Fruit fly (Drosophila melanogaster) Kc167 (cell line): ENCODE data around the gene Atat.

Experiments used
- Myc ChIP-seq: fragments of >200 bp; optimal IDR thresholded peaks from 2 replicates; lab custom pipeline; 2017; ENCODE audit warnings: missing external identifiers
- Sin3A ChIP-seq: fragments of >200 bp; optimal IDR thresholded peaks from 2 replicates; lab custom pipeline; 2018; ENCODE audit warnings: missing external identifiers
- h ChIP-seq: fragments of >200 bp; optimal IDR thresholded peaks from 3 replicates; lab custom pipeline; 2018; ENCODE audit warnings: missing external identifiers
- insv ChIP-seq: fragments of >200 bp; optimal IDR thresholded peaks from 3 replicates; lab custom pipeline; 2018; ENCODE audit warnings: missing external identifiers
- psq ChIP-seq: fragments of >200 bp; optimal IDR thresholded peaks from 2 replicates; lab custom pipeline; 2017; ENCODE audit warnings: missing external identifiers
- ttk ChIP-seq: sonication (Bioruptor generic); optimal IDR thresholded peaks from 2 replicates; lab custom pipeline; 2017; ENCODE audit warnings: missing external identifiers

Atat gene

DNA sequence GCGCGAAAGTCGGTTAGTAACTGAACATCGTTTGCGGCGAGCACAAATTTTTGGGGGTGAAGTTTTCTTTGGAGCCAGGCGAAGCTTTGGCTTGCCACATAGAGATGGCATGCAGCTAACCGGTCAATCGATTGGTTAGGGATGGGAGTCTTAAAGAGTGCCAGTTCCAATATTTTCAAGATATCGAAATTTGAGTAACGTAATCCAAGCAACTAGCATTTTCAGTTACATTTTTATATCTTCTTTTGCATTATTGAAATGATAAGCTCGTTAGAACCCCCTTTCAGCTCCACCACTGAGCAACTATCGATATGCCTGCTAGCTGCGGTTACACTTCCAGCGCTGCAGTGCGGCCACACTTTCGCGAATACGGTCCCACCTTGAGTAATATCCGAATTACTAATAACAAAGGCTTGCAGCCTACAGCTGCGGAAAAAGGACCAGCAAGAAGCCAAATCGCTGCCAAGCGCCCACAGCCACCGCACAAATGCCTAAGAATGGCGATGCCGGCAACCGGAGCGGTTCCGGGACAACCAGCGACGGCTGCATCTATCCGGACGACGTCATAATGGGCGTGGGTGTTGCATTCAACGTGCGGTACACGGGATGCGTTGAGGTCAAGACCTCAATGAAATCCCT is at the start of gene Atat, which contains the start of gene Shc:
TSS of gene Atat (minus strand) at position 103 of the 639 bp plus-strand sequence.
TSS of gene Shc (plus strand) at position 355 of the 639 bp plus-strand sequence.
- no peak for TF ChIP-seq insv (lab: Kevin White, UChicago)

dm6 chr3L:9471151-9471903 is 44.8 kb upstream of the Atat start:
- TF ChIP-seq insv (lab: Kevin White, UChicago) (no peak), psq (lab: Kevin White, UChicago) (no peak), Sin3A (no peak), ttk (lab: Kevin White, UChicago) (no peak), h (lab: Kevin White, UChicago) (no peak), Myc (lab: Kevin White, UChicago) (no peak)

dm6 chr3L:9469079-9469478 is 42.5 kb upstream of the Atat start:
- TF ChIP-seq Sin3A (no peak), ttk (lab: Kevin White, UChicago) (no peak), insv (lab: Kevin White, UChicago) (no peak), psq (lab: Kevin White, UChicago) (no peak), h (lab: Kevin White, UChicago) (no peak), Myc (lab: Kevin White, UChicago) (no peak)

DNA sequence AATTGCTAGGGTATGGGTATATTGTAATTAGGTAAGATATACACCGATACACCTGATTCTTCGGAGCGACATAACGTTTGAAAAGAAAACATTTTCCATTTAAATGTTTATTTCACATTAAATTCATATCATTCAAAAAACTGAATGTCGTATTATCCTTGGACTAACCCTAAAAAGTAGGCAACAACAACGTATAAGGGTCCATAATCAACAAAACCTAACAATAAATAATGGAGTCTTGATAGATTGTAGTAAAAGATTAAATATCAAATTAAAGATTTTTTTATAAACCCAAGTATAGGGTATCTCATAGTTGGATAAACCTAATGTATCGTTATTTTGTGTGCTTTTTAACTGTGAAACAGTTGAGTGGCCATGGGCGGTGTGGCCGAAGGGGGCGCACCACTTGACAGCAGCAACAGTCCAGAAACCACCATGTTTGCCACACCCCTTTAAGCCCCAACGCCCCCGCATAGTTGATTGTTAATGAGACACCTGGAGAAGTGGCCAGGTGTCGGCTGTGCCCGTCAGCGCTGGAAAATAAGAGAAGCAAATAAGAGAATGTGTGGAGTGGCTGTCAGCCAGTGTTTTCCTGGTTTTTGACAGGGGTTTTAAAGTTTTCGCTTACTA is 41.8 kb upstream of the Atat start:
- TF ChIP-seq psq (lab: Kevin White, UChicago) (no peak), ttk (lab: Kevin White, UChicago) (no peak), Myc (lab: Kevin White, UChicago) (no peak), h (lab: Kevin White, UChicago) (no peak), insv (lab: Kevin White, UChicago) (no peak), Sin3A (no peak)

- TF ChIP-seq insv (lab: Kevin White, UChicago): no peak
- TF ChIP-seq Sin3A: no peak
- TF ChIP-seq h (lab: Kevin White, UChicago): no peak
- no peak for TF ChIP-seq Myc (lab: Kevin White, UChicago)
- TF ChIP-seq ttk (lab: Kevin White, UChicago): no peak
- no peak for TF ChIP-seq psq (lab: Kevin White, UChicago)
Measured at dm6 chr3L:9467763-9468206, 41.2 kb upstream of the Atat start.

DNA sequence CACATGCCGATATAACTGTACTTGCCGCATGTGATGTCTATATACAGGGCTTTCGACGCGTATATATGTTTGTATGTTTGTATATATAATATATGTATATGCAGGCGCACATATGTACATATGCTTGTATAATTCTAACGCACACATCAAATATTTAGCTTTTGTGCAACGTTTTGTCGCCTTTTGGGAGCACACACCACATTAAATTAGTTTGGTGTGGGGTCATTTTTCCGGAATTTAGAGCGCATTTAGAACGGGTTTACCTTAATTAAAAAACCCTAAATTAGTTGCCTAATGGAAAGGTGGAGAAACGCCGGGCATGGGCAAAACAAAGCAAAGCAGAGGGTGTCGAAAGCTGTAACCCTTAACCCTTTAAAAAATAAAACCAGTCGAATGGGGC is 40.7 kb upstream of the Atat start:
- no peak for TF ChIP-seq Sin3A
- TF ChIP-seq ttk (lab: Kevin White, UChicago): no peak
- no peak for TF ChIP-seq h (lab: Kevin White, UChicago)
- TF ChIP-seq psq (lab: Kevin White, UChicago): no peak
- no peak for TF ChIP-seq insv (lab: Kevin White, UChicago)
- no peak for TF ChIP-seq Myc (lab: Kevin White, UChicago)

- TF ChIP-seq Myc (lab: Kevin White, UChicago) (no peak), psq (lab: Kevin White, UChicago) (no peak), Sin3A (no peak), h (lab: Kevin White, UChicago) (no peak), insv (lab: Kevin White, UChicago) (no peak), ttk (lab: Kevin White, UChicago) (no peak)
Measured at dm6 chr3L:9466595-9466994, 40.0 kb upstream of the Atat start.

- no peak for TF ChIP-seq psq (lab: Kevin White, UChicago)
- no peak for TF ChIP-seq Sin3A
- TF ChIP-seq insv (lab: Kevin White, UChicago): no peak
- no peak for TF ChIP-seq h (lab: Kevin White, UChicago)
- TF ChIP-seq ttk (lab: Kevin White, UChicago): no peak
- no peak for TF ChIP-seq Myc (lab: Kevin White, UChicago)
Measured at dm6 chr3L:9465652-9466244, 39.2 kb upstream of the Atat start.

DNA sequence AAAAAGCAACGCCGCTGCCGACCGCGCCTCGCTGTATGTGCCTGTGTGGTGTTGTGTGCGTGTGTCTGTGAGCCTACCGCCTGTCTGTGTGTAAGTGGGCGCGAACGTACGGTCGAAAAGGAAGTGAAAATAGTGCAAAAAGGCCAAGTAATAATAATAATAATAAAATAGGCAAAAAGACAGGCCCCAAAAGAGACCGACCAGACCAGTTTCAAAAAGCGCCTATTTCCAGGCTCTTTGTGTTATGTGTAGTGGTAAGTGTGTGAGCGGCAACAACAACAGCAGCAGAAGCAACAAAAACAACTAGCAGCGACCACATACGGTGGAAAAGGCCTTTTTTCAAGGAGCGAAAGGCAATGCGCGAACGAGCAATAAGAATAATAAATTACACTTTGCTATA is 36.2 kb upstream of the Atat start:
- TF ChIP-seq h (lab: Kevin White, UChicago) (no peak), ttk (lab: Kevin White, UChicago) (no peak), Sin3A (no peak), insv (lab: Kevin White, UChicago) (no peak), psq (lab: Kevin White, UChicago) (no peak), Myc (lab: Kevin White, UChicago) (no peak)

DNA sequence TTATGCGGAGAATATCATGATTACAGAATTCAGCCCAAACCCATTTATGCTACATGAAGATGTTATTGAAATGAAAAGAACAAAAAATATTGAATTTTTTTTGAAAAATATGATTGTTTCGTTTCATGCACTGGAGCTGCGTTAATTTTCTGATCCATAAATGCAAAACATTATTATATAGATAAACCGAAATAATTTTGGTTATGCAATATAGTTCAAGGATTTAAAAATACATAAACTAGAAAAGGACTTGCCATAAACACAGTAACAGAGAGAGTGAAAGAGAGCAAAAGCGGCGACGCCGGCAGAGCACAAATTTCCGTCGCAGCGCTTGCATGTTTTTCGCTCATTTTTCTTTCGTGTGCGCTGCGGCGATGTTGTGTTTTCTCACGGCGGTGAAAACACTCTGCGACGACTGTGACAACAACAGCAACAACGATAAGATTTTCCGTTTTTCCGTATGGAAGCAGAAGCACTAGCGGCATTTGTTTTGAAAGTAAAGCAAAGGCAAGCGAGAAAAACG is 35.8 kb upstream of the Atat start:
- TF ChIP-seq Myc (lab: Kevin White, UChicago): no peak

DNA sequence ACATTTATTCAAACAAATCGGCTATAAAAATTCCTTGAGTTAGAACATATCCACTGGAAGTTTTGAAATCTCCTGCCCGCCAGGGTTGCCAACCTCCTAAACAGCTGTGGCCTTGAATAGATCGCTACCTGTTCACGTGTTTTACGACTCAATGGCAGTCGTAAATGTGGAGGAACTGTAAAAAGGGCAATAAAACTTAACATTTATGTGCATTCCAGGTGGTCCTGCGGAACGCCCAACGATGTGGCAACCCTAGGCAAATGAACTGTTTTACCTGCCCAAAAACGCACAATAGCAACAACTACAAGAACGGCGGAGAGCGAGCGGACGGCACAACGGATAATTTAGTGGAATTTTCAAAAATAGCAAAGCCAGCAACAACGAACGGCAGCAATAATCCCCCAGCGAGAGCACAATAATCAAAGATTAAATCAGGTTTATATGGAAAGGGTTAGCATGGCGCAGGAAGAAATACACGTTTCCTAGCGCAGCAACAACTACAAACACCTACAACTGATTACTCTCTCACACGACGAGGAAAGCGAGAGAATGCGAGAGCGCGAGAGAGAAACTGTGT is 35.2 kb upstream of the Atat start:
- TF ChIP-seq h (lab: Kevin White, UChicago): no peak
- no peak for TF ChIP-seq Sin3A
- TF ChIP-seq psq (lab: Kevin White, UChicago): no peak
